Fruit fly (Drosophila melanogaster) whole organism, embryonic: ENCODE data around the gene CG3224.
A peak's percentile ranks its signal among the peaks of the same experiment; 100 is the strongest.

Experiments
- B-H1 ChIP-seq: fragments of 200-800 bp; sonication (Bioruptor generic); IDR thresholded peaks from 3 replicates; pipeline ENCODE4 v1.3.6; 2022; ENCODE audit warnings: missing biosample characterization, missing genetic modification characterization
- B-H2 ChIP-seq: fragments of 200-800 bp; sonication (Bioruptor generic); optimal IDR thresholded peaks from 2 replicates; lab custom pipeline; 2018; ENCODE audit warnings: missing biosample characterization, mild to moderate bottlenecking, missing genetic modification characterization
- Bgb ChIP-seq: fragments of 200-800 bp; sonication (Bioruptor generic); IDR thresholded peaks from 2 replicates; pipeline ENCODE4 v1.3.6; 2022; ENCODE audit warnings: missing biosample characterization, missing genetic modification characterization; ENCODE audit not compliant: partially characterized antibody
- Blimp-1 ChIP-seq: fragments of 200-800 bp; sonication (Bioruptor generic); optimal IDR thresholded peaks from 3 replicates; lab custom pipeline; 2018; ENCODE audit warnings: missing biosample characterization, missing genetic modification characterization, mild to moderate bottlenecking, moderate library complexity, missing genetic modification reagents
- Bteb2 ChIP-seq: fragments of 200-800 bp; sonication (Bioruptor generic); optimal IDR thresholded peaks from 2 replicates; lab custom pipeline; 2016; ENCODE audit warnings: missing biosample characterization, missing genetic modification characterization
- CG10267 ChIP-seq: fragments of 200-800 bp; sonication (Bioruptor generic); optimal IDR thresholded peaks from 2 replicates; lab custom pipeline; 2018; ENCODE audit warnings: missing biosample characterization, mild to moderate bottlenecking, missing genetic modification characterization, moderate library complexity
- CG10462 ChIP-seq: fragments of 200-800 bp; sonication (Bioruptor generic); optimal IDR thresholded peaks from 2 replicates; lab custom pipeline; 2016; ENCODE audit warnings: missing biosample characterization, missing genetic modification characterization
- CG11398 ChIP-seq: fragments of 200-800 bp; sonication (Bioruptor generic); optimal IDR thresholded peaks from 2 replicates; lab custom pipeline; 2016; ENCODE audit warnings: missing biosample characterization, missing genetic modification characterization
- CG12391 ChIP-seq: fragments of 200-800 bp; sonication (Bioruptor generic); optimal IDR thresholded peaks from 3 replicates; lab custom pipeline; 2018; ENCODE audit warnings: missing biosample characterization, mild to moderate bottlenecking, missing genetic modification characterization, moderate library complexity
- CG13624 ChIP-seq: fragments of 200-800 bp; sonication (Bioruptor generic); optimal IDR thresholded peaks from 2 replicates; lab custom pipeline; 2016; ENCODE audit warnings: missing biosample characterization, missing genetic modification characterization
- CG14050 ChIP-seq: fragments of 200-800 bp; sonication (Bioruptor generic); IDR thresholded peaks from 3 replicates; pipeline ENCODE4 v1.3.6; 2022; ENCODE audit warnings: missing biosample characterization, missing genetic modification characterization
- CG1602 ChIP-seq: fragments of 200-800 bp; sonication (Bioruptor generic); optimal IDR thresholded peaks from 3 replicates; lab custom pipeline; 2016; ENCODE audit warnings: missing biosample characterization, missing genetic modification characterization
- CG17359 ChIP-seq: fragments of 200-800 bp; sonication (Bioruptor generic); optimal IDR thresholded peaks from 3 replicates; lab custom pipeline; 2018; ENCODE audit warnings: missing biosample characterization, mild to moderate bottlenecking, missing genetic modification characterization, moderate library complexity
- CG18764 ChIP-seq: fragments of 200-800 bp; sonication (Bioruptor generic); optimal IDR thresholded peaks from 3 replicates; lab custom pipeline; 2016; ENCODE audit warnings: missing biosample characterization, missing genetic modification characterization
- CG2116 ChIP-seq: fragments of 200-800 bp; sonication (Bioruptor generic); optimal IDR thresholded peaks from 3 replicates; lab custom pipeline; 2018; ENCODE audit warnings: missing biosample characterization, mild to moderate bottlenecking, missing genetic modification characterization
- CG2678 ChIP-seq: fragments of 200-800 bp; sonication (Bioruptor generic); optimal IDR thresholded peaks from 3 replicates; lab custom pipeline; 2019; ENCODE audit warnings: missing biosample characterization, mild to moderate bottlenecking, missing genetic modification characterization, moderate library complexity
- CG30403 ChIP-seq: fragments of 200-800 bp; sonication (Bioruptor generic); optimal IDR thresholded peaks from 3 replicates; lab custom pipeline; 2016; ENCODE audit warnings: missing biosample characterization, missing genetic modification characterization
- CG4360 ChIP-seq: fragments of 200-800 bp; sonication (Bioruptor generic); IDR thresholded peaks from 2 replicates; pipeline ENCODE4 v1.3.6; 2022; ENCODE audit warnings: missing biosample characterization, missing genetic modification characterization
- CG4707 ChIP-seq: fragments of 200-800 bp; sonication (Bioruptor generic); optimal IDR thresholded peaks from 2 replicates; lab custom pipeline; 2018; ENCODE audit warnings: missing biosample characterization, mild to moderate bottlenecking, missing genetic modification characterization, moderate library complexity
- CG4730 ChIP-seq: fragments of 200-800 bp; sonication (Bioruptor generic); IDR thresholded peaks from 2 replicates; pipeline ENCODE4 v1.3.6; 2022; ENCODE audit warnings: missing biosample characterization, missing genetic modification characterization
- CG4820 ChIP-seq: fragments of 200-800 bp; sonication (Bioruptor generic); optimal IDR thresholded peaks from 3 replicates; lab custom pipeline; 2016; ENCODE audit warnings: missing biosample characterization, missing genetic modification characterization
- CG4854 ChIP-seq: fragments of 200-800 bp; sonication (Bioruptor generic); optimal IDR thresholded peaks from 2 replicates; lab custom pipeline; 2016; ENCODE audit warnings: missing biosample characterization, missing genetic modification characterization, inconsistent platforms
- CG6272 ChIP-seq: fragments of 200-800 bp; sonication (Bioruptor generic); IDR thresholded peaks from 2 replicates; pipeline ENCODE4 v1.3.6; 2022; ENCODE audit warnings: missing biosample characterization, missing genetic modification characterization
- CG6813 ChIP-seq: fragments of 200-800 bp; sonication (Bioruptor generic); optimal IDR thresholded peaks from 2 replicates; lab custom pipeline; 2017; ENCODE audit warnings: missing biosample characterization, missing genetic modification characterization, mild to moderate bottlenecking, moderate library complexity, missing genetic modification reagents
- CG7745 ChIP-seq: fragments of 200-800 bp; sonication (Bioruptor generic); optimal IDR thresholded peaks from 2 replicates; lab custom pipeline; 2018; ENCODE audit warnings: missing biosample characterization, mild to moderate bottlenecking, missing genetic modification characterization, moderate library complexity
- CG8290 ChIP-seq, 3 experiments: fragments of 200-800 bp; sonication (Bioruptor generic); optimal IDR thresholded peaks; 2 replicates each; lab custom pipeline; 2016 to 2019; ENCODE audit warnings: missing biosample characterization in 3 of 3, missing genetic modification characterization in 3 of 3, mild to moderate bottlenecking in 2 of 3, moderate library complexity in 1 of 3
- CTCF ChIP-seq: fragments of 200-800 bp; sonication (Bioruptor generic); optimal IDR thresholded peaks from 2 replicates; lab custom pipeline; 2017; ENCODE audit warnings: missing biosample characterization, mild to moderate bottlenecking, missing genetic modification characterization, moderate library complexity
- Camta ChIP-seq: fragments of 200-800 bp; sonication (Bioruptor generic); optimal IDR thresholded peaks from 2 replicates; lab custom pipeline; 2016; ENCODE audit warnings: missing biosample characterization, missing genetic modification characterization
- HLH54F ChIP-seq: fragments of 200-800 bp; sonication (Bioruptor generic); optimal IDR thresholded peaks from 3 replicates; lab custom pipeline; 2016; ENCODE audit warnings: missing biosample characterization, missing genetic modification characterization
- Kr ChIP-seq: fragments of 200-800 bp; sonication (Bioruptor generic); optimal IDR thresholded peaks from 2 replicates; lab custom pipeline; 2017; ENCODE audit warnings: missing biosample characterization, mild to moderate bottlenecking, missing genetic modification characterization
- MESR4 ChIP-seq: fragments of 200-800 bp; sonication (Bioruptor generic); optimal IDR thresholded peaks from 2 replicates; lab custom pipeline; 2018; ENCODE audit warnings: missing biosample characterization, mild to moderate bottlenecking, missing genetic modification characterization, moderate library complexity
- Mrtf ChIP-seq: fragments of 200-800 bp; sonication (Bioruptor generic); IDR thresholded peaks from 3 replicates; pipeline ENCODE4 v1.3.6; 2022; ENCODE audit warnings: missing biosample characterization, missing genetic modification characterization
- Opbp ChIP-seq: fragments of 200-800 bp; sonication (Bioruptor generic); IDR thresholded peaks from 3 replicates; pipeline ENCODE4 v1.3.6; 2022; ENCODE audit warnings: missing biosample characterization, missing genetic modification characterization; ENCODE audit not compliant: partially characterized antibody
- Side ChIP-seq: fragments of 200-800 bp; sonication (Bioruptor generic); optimal IDR thresholded peaks from 2 replicates; lab custom pipeline; 2016; ENCODE audit warnings: missing biosample characterization, missing genetic modification characterization
- Tbp ChIP-seq: fragments of >200 bp; optimal IDR thresholded peaks from 2 replicates; lab custom pipeline; 2018; ENCODE audit warnings: missing biosample characterization, missing genetic modification characterization
- crc ChIP-seq: fragments of 200-800 bp; sonication (Bioruptor generic); optimal IDR thresholded peaks from 2 replicates; lab custom pipeline; 2016; ENCODE audit warnings: missing biosample characterization, missing genetic modification characterization
- croc ChIP-seq: fragments of 200-800 bp; sonication (Bioruptor generic); conservative IDR thresholded peaks from 3 replicates; pipeline ENCODE4 v1.3.6; 2022; ENCODE audit warnings: missing biosample characterization, missing genetic modification characterization
- dati ChIP-seq: fragments of 200-800 bp; sonication (Bioruptor generic); IDR thresholded peaks from 2 replicates; pipeline ENCODE4 v1.3.6; 2022; ENCODE audit warnings: missing biosample characterization, missing genetic modification characterization
- emc ChIP-seq: fragments of 200-800 bp; sonication (Bioruptor generic); optimal IDR thresholded peaks from 2 replicates; lab custom pipeline; 2016; ENCODE audit warnings: missing biosample characterization, missing genetic modification characterization
- fu2 ChIP-seq: fragments of 200-800 bp; sonication (Bioruptor generic); optimal IDR thresholded peaks from 2 replicates; lab custom pipeline; 2016; ENCODE audit warnings: missing biosample characterization, missing genetic modification characterization
- grau ChIP-seq: fragments of 200-800 bp; optimal IDR thresholded peaks from 3 replicates; lab custom pipeline; 2019; ENCODE audit warnings: missing biosample characterization, mild to moderate bottlenecking, missing genetic modification characterization, moderate library complexity
- grn ChIP-seq: fragments of 200-800 bp; sonication (Bioruptor generic); optimal IDR thresholded peaks from 3 replicates; lab custom pipeline; 2017; ENCODE audit warnings: missing biosample characterization, missing genetic modification characterization
- kay ChIP-seq: fragments of 200-800 bp; sonication (Bioruptor generic); optimal IDR thresholded peaks from 2 replicates; lab custom pipeline; 2016; ENCODE audit warnings: missing biosample characterization, missing genetic modification characterization
- repo ChIP-seq: fragments of 200-800 bp; sonication (Bioruptor generic); optimal IDR thresholded peaks from 2 replicates; lab custom pipeline; 2016; ENCODE audit warnings: missing biosample characterization, missing genetic modification characterization
- schlank ChIP-seq: fragments of 200-800 bp; sonication (Bioruptor generic); optimal IDR thresholded peaks from 2 replicates; lab custom pipeline; 2018; ENCODE audit warnings: missing biosample characterization, mild to moderate bottlenecking, missing genetic modification characterization
- sd ChIP-seq: fragments of 200-800 bp; sonication (Bioruptor generic); optimal IDR thresholded peaks from 3 replicates; lab custom pipeline; 2018; ENCODE audit warnings: missing biosample characterization, mild to moderate bottlenecking, missing genetic modification characterization, moderate library complexity
- sens ChIP-seq: fragments of 200-800 bp; sonication (Bioruptor generic); peaks from one replicate; lab custom pipeline; 2016; ENCODE audit warnings: missing biosample characterization, missing genetic modification characterization
- stc ChIP-seq: fragments of 200-800 bp; sonication (Bioruptor generic); IDR thresholded peaks from 2 replicates; pipeline ENCODE4 v1.3.6; 2022; ENCODE audit warnings: missing biosample characterization, missing genetic modification characterization
- tll ChIP-seq, 2 experiments: fragments of 200-800 bp in 1 of 2; fragments of >200 bp in 1 of 2; sonication (Bioruptor generic) in 1 of 2; optimal IDR thresholded peaks; 2 replicates each; lab custom pipeline; 2017 to 2019; ENCODE audit warnings: missing biosample characterization in 2 of 2, missing genetic modification characterization in 2 of 2, mild to moderate bottlenecking in 1 of 2, moderate library complexity in 1 of 2
- toy ChIP-seq: fragments of 200-800 bp; sonication (Bioruptor generic); IDR thresholded peaks from 2 replicates; pipeline ENCODE4 v1.3.6; 2022; ENCODE audit warnings: missing biosample characterization, missing genetic modification characterization
- vvl ChIP-seq: fragments of 200-800 bp; sonication (Bioruptor generic); IDR thresholded peaks from 2 replicates; pipeline ENCODE4 v1.3.6; 2022; ENCODE audit warnings: missing biosample characterization, missing genetic modification characterization
- wdn ChIP-seq: fragments of 200-800 bp; sonication (Bioruptor generic); IDR thresholded peaks from 2 replicates; pipeline ENCODE4 v1.3.6; 2022; ENCODE audit warnings: missing biosample characterization, missing genetic modification characterization

The CG3224 gene

dm6 chrX:6694979-6695388 lies 33.7 kb upstream of the CG3224 start, which contains the start of gene CG14442 (continued):
- TF ChIP-seq Bteb2 (GFP tag; lab: Kevin White, UChicago) (no peak), sd (tag; lab: Kevin White, UChicago) (no peak), sens (GFP tag; lab: Kevin White, UChicago) (peak; percentile 84), emc (GFP tag; lab: Kevin White, UChicago) (no peak), Opbp (GFP tag; lab: Robert Waterston, UW) (peak; percentile 88; the same call in 2 of the 3 replicates), CG6813 (GFP tag; lab: Kevin White, UChicago) (no peak), repo (GFP tag; lab: Kevin White, UChicago) (no peak), Mrtf (GFP tag; lab: Robert Waterston, UW) (no peak), wdn (GFP tag; lab: Robert Waterston, UW) (no peak), B-H1 (no peak; the same call in 2 of the 3 replicates), MESR4 (GFP tag; lab: Kevin White, UChicago) (no peak), Kr (GFP tag; lab: Kevin White, UChicago) (no peak), CG2678 (tag; lab: Kevin White, UChicago) (no peak), kay (GFP tag; lab: Kevin White, UChicago) (no peak), B-H2 (peak; percentile 41), Blimp-1 (no peak), dati (GFP tag; lab: Robert Waterston, UW) (no peak), Side (GFP tag; lab: Kevin White, UChicago) (peak; percentile 22), vvl (0 out of 2 replicates have a peak, but pooled peaks have one; percentile 20), CG8290 (GFP tag; optimal IDR thresholded peaks at IDR 0.05; lab: Kevin White, UChicago) (peak; percentile 77), CG8290 (tag; optimal IDR thresholded peaks at IDR 0.05; lab: Kevin White, UChicago) (peak; percentile 52 to 58), croc (GFP tag; lab: Robert Waterston, UW) (no peak), toy (no peak), CG11398 (GFP tag; lab: Kevin White, UChicago) (no peak), crc (GFP tag; lab: Kevin White, UChicago) (peak; percentile 4), stc (GFP tag; lab: Robert Waterston, UW) (no peak), CG12391 (tag; lab: Kevin White, UChicago) (peak; percentile 46), CG4360 (no peak), Tbp (GFP tag; lab: Kevin White, UChicago) (no peak), tll (GFP tag; optimal IDR thresholded peaks at IDR 0.05; lab: Kevin White, UChicago) (no peak), CG4730 (GFP tag; lab: Robert Waterston, UW) (no peak), CG14050 (GFP tag; lab: Robert Waterston, UW) (no peak), CG17359 (tag; lab: Kevin White, UChicago) (no peak), CG30403 (GFP tag; lab: Kevin White, UChicago) (peak; percentile 64), CTCF (peak; percentile 2), fu2 (no peak), Camta (GFP tag; lab: Kevin White, UChicago) (no peak), CG4854 (GFP tag; lab: Kevin White, UChicago) (no peak), CG10267 (tag; lab: Kevin White, UChicago) (peak; percentile 33), CG4707 (GFP tag; lab: Kevin White, UChicago) (no peak), CG2116 (GFP tag; lab: Kevin White, UChicago) (peak; percentile 97), grau (peak; percentile 55), CG18764 (no peak), CG4820 (GFP tag; lab: Kevin White, UChicago) (no peak), CG6272 (GFP tag; lab: Robert Waterston, UW) (no peak), CG7745 (tag; lab: Kevin White, UChicago) (no peak), CG1602 (GFP tag; lab: Kevin White, UChicago) (peak; percentile 22), grn (GFP tag; lab: Kevin White, UChicago) (no peak), CG10462 (GFP tag; lab: Kevin White, UChicago) (no peak), HLH54F (GFP tag; lab: Kevin White, UChicago) (peak; percentile 32), CG13624 (GFP tag; lab: Kevin White, UChicago) (peak; percentile 6), Bgb (GFP tag; lab: Robert Waterston, UW) (peak; percentile 93), schlank (no peak)
